Worm (Caenorhabditis elegans) whole organism, midembryonic: Measurements from ENCODE around the gene nhr-173.

Source experiments
- T22C8.4 ChIP-seq: fragments of 200-800 bp; sonication (Bioruptor generic); IDR thresholded peaks from 2 replicates; pipeline ENCODE4 v1.3.6; 2022; ENCODE audit warnings: missing genetic modification characterization, missing compliant biosample characterization
- cog-1 ChIP-seq: sonication (generic microtip); optimal IDR thresholded peaks from 2 replicates; lab custom pipeline; 2016; ENCODE audit warnings: missing genetic modification characterization, missing compliant biosample characterization
- flt-1 ChIP-seq: fragments of 200-800 bp; sonication (Bioruptor generic); IDR thresholded peaks from 2 replicates; pipeline ENCODE4 v1.3.6; 2022; ENCODE audit warnings: missing genetic modification characterization, missing compliant biosample characterization
- klf-2 ChIP-seq: fragments of 200-800 bp; sonication (Bioruptor generic); conservative IDR thresholded peaks from 2 replicates; pipeline ENCODE4 v1.3.6; 2022; ENCODE audit warnings: missing genetic modification reagents, missing genetic modification characterization, missing compliant biosample characterization
- med-1 ChIP-seq: sonication (generic microtip); optimal IDR thresholded peaks from 2 replicates; lab custom pipeline; 2017; ENCODE audit warnings: missing genetic modification characterization, mild to moderate bottlenecking, missing compliant biosample characterization, antibody characterized with exemption, missing genetic modification reagents; ENCODE audit not compliant: insufficient read depth
- ref-1 ChIP-seq: fragments of 200-800 bp; sonication (Bioruptor generic); conservative IDR thresholded peaks from 2 replicates; pipeline ENCODE4 v1.3.6; 2022; ENCODE audit warnings: missing genetic modification reagents, missing genetic modification characterization, missing compliant biosample characterization
- tab-1 ChIP-seq: fragments of 200-800 bp; sonication (Bioruptor generic); IDR thresholded peaks from 2 replicates; pipeline ENCODE4 v1.3.6; 2022; ENCODE audit warnings: missing genetic modification characterization, missing compliant biosample characterization
- ztf-23 ChIP-seq: fragments of 200-800 bp; sonication (Bioruptor generic); IDR thresholded peaks from 2 replicates; pipeline ENCODE4 v1.3.6; 2022; ENCODE audit warnings: missing genetic modification reagents, missing genetic modification characterization, missing compliant biosample characterization
- ztf-29 ChIP-seq: fragments of 200-800 bp; sonication (Bioruptor generic); IDR thresholded peaks from 2 replicates; pipeline ENCODE4 v1.3.6; 2022; ENCODE audit warnings: missing genetic modification reagents, missing genetic modification characterization, missing compliant biosample characterization

DNA sequence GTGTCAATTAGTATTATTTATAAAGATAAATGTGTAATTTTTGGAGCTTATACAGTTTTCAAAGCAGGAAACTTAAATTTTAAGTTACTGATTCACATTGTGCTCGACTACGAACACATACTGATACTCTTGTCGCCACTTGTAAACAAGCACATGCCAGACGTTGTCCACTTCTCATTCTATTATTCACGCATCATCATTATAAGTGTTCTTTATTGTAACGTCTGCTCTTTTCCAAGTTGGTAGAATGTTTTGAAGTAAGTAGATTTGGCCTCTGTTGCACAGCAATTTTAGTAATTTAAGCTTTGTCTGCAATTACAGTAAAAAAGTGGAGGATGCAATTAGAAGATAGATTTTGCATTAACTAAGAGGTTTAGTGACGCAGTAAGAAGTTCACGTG is 37.6 kb downstream of the nhr-173 start:
- TF ChIP-seq flt-1 (no peak), ztf-29 (GFP tag; lab: Robert Waterston, UW) (no peak), ref-1 (GFP tag; lab: Robert Waterston, UW) (no peak), T22C8.4 (GFP tag; lab: Robert Waterston, UW) (no peak), klf-2 (GFP tag; lab: Robert Waterston, UW) (no peak), cog-1 (tag; lab: Kevin White, UChicago) (no peak), ztf-23 (GFP tag; lab: Robert Waterston, UW) (no peak), tab-1 (GFP tag; lab: Robert Waterston, UW) (no peak), med-1 (GFP tag; lab: Kevin White, UChicago) (no peak)
